Worm (Caenorhabditis elegans): Measurements from ENCODE around the gene F23A7.1.

Gene F23A7.1

ce11 chrX:16205880-16206279 lies 11.3 kb upstream of the F23A7.1 start (continued):
- TF ChIP-seq tbp1 (GFP tag; optimal IDR thresholded peaks at IDR 0.05) (peak; percentile 69), B0019.2 (GFP tag; conservative IDR thresholded peaks at IDR 0.05) (no peak), madf-10 (tag; optimal IDR thresholded peaks at IDR 0.05) (peak; percentile 70), dox-1 (GFP tag; IDR thresholded peaks at IDR 0.05) (peak; percentile 88), Y53F4B.3 (GFP tag; IDR thresholded peaks at IDR 0.05) (no peak), attf-3 (GFP tag; conservative IDR thresholded peaks at IDR 0.05) (no peak), ZK185.1 (tag; optimal IDR thresholded peaks at IDR 0.05; ENCODE audit: poor library complexity, severe bottlenecking) (peak; percentile 63), aptf-2 (GFP tag; conservative IDR thresholded peaks at IDR 0.05) (no peak), snpc-1.3 (tag; optimal IDR thresholded peaks at IDR 0.05; ENCODE audit: insufficient read depth) (no peak), efl-1 (GFP tag; optimal IDR thresholded peaks at IDR 0.05) (no peak), hlh-12 (tag; optimal IDR thresholded peaks at IDR 0.05) (no peak), repo-1 (tag; optimal IDR thresholded peaks at IDR 0.05) (peak; percentile 58), F39B2.1 (GFP tag; IDR thresholded peaks at IDR 0.05) (no peak), nhr-27 (tag; optimal IDR thresholded peaks at IDR 0.05) (no peak), somi-1 (GFP tag; optimal IDR thresholded peaks at IDR 0.05) (no peak), let-607 (tag; optimal IDR thresholded peaks at IDR 0.05) (peak in 1 of 2 experiments; percentile 32), tbx-9 (tag; optimal IDR thresholded peaks at IDR 0.05; ENCODE audit: borderline replicate concordance) (no peak), Y56A3A.18 (GFP tag; IDR thresholded peaks at IDR 0.05) (no peak), tlf-1 (GFP tag; optimal IDR thresholded peaks at IDR 0.05) (peak; percentile 23), mel-28 (tag; optimal IDR thresholded peaks at IDR 0.05; ENCODE audit: borderline replicate concordance) (no peak), unc-130 (GFP tag; optimal IDR thresholded peaks at IDR 0.05) (no peak), ztf-28 (GFP tag; IDR thresholded peaks at IDR 0.05) (no peak), lin-54 (GFP tag; optimal IDR thresholded peaks at IDR 0.05) (peak; percentile 32), zfh-2 (GFP tag; conservative IDR thresholded peaks at IDR 0.05) (no peak), attf-5 (GFP tag; optimal IDR thresholded peaks at IDR 0.05) (no peak), die-1 (tag; optimal IDR thresholded peaks at IDR 0.05) (no peak), nfya-2 (GFP tag; IDR thresholded peaks at IDR 0.05) (no peak), rpc-1 (optimal IDR thresholded peaks at IDR 0.05) (no peak), rpc-1 (tag; optimal IDR thresholded peaks at IDR 0.05) (no peak), ztf-18 (tag; optimal IDR thresholded peaks at IDR 0.05) (no peak), F10E7.11 (tag; optimal IDR thresholded peaks at IDR 0.05) (no peak), nfya-1 (tag; optimal IDR thresholded peaks at IDR 0.05; ENCODE audit: borderline replicate concordance, insufficient read depth) (no peak), B0336.3 (GFP tag; IDR thresholded peaks at IDR 0.05) (peak; percentile 67), Y67H2A.10 (GFP tag; conservative IDR thresholded peaks at IDR 0.05) (no peak), F37B4.10 (GFP tag; IDR thresholded peaks at IDR 0.05) (no peak), B0261.1 (tag; optimal IDR thresholded peaks at IDR 0.05) (peak; percentile 54), sptf-2 (GFP tag; optimal IDR thresholded peaks at IDR 0.05) (no peak), nhr-80 (tag; optimal IDR thresholded peaks at IDR 0.05) (peak; percentile 80), nhr-90 (tag; optimal IDR thresholded peaks at IDR 0.05) (no peak), attf-6 (GFP tag; IDR thresholded peaks at IDR 0.05) (no peak), ceh-79 (tag; optimal IDR thresholded peaks at IDR 0.05) (no peak), F33H1.4 (GFP tag; IDR thresholded peaks at IDR 0.05) (no peak), hrde-1 (tag; optimal IDR thresholded peaks at IDR 0.05; ENCODE audit: borderline replicate concordance) (no peak), gei-17 (GFP tag; optimal IDR thresholded peaks at IDR 0.05) (peak; percentile 93), rcor-1 (GFP tag; IDR thresholded peaks at IDR 0.05) (0 out of 2 replicates have a peak, but pooled peaks have one; percentile 30), pha-4 (tag; optimal IDR thresholded peaks at IDR 0.05) (no peak), egl-18 (GFP tag; IDR thresholded peaks at IDR 0.05) (no peak), F22D6.2 (tag; optimal IDR thresholded peaks at IDR 0.05) (no peak), mes-4 (tag; optimal IDR thresholded peaks at IDR 0.05) (no peak), ztf-26 (tag; optimal IDR thresholded peaks at IDR 0.05) (peak; percentile 70)
